Worm (Caenorhabditis elegans) whole organism, midembryonic: Measurements from ENCODE around the gene C36C5.15.

Source experiments
- med-1 ChIP-seq: sonication (generic microtip); optimal IDR thresholded peaks from 2 replicates; lab custom pipeline; 2017; ENCODE audit warnings: missing genetic modification characterization, mild to moderate bottlenecking, missing compliant biosample characterization, antibody characterized with exemption, missing genetic modification reagents; ENCODE audit not compliant: insufficient read depth
- ref-1 ChIP-seq: fragments of 200-800 bp; sonication (Bioruptor generic); conservative IDR thresholded peaks from 2 replicates; pipeline ENCODE4 v1.3.6; 2022; ENCODE audit warnings: missing genetic modification reagents, missing genetic modification characterization, missing compliant biosample characterization
- tab-1 ChIP-seq: fragments of 200-800 bp; sonication (Bioruptor generic); IDR thresholded peaks from 2 replicates; pipeline ENCODE4 v1.3.6; 2022; ENCODE audit warnings: missing genetic modification characterization, missing compliant biosample characterization
- ztf-29 ChIP-seq: fragments of 200-800 bp; sonication (Bioruptor generic); IDR thresholded peaks from 2 replicates; pipeline ENCODE4 v1.3.6; 2022; ENCODE audit warnings: missing genetic modification reagents, missing genetic modification characterization, missing compliant biosample characterization

DNA sequence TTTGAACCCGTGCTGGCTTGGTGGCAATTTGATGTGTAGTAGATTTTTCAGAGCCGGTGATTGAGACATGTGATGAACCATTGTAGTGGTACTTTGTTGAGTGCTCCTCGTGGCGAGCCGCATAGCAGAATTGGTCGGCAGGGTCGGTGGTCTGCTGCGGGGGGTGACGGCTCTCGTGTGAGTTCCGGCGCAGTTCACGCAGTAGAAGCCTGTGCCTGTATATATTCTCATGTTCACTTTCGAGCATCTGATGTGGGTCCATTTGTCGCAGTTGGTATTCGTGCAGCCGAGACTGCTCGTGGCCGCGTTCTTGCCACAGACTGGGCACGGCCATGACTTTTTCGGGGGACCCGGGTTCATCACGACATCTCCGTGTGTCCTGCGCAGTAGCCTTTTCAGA is 6.3 kb downstream of the C36C5.15 start:
- no peak for TF ChIP-seq tab-1 (GFP tag; lab: Robert Waterston, UW)
- TF ChIP-seq ref-1 = no peak
- no peak for TF ChIP-seq ztf-29 (GFP tag; lab: Robert Waterston, UW)
- TF ChIP-seq med-1 (GFP tag; lab: Kevin White, UChicago) = no peak
